Worm (Caenorhabditis elegans) whole organism, L2 larva: ENCODE results near the gene F13D12.8.
"Not testable (repeated sequence)": the region's sequence is repeated elsewhere in the genome, so short reads cannot be mapped to it uniquely, and the experiment has no call there.

Source experiments
- C34F6.9 ChIP-seq: fragments of 150-350 bp; optimal IDR thresholded peaks from 2 replicates; lab custom pipeline; 2014; ENCODE audit warnings: missing biosample characterization, missing genetic modification characterization
- F13H6.1 ChIP-seq: sonication (generic microtip); optimal IDR thresholded peaks from 2 replicates; lab custom pipeline; 2016; ENCODE audit warnings: missing genetic modification characterization, missing compliant biosample characterization
- R02D3.7 ChIP-seq: fragments of 150-350 bp; optimal IDR thresholded peaks from 2 replicates; lab custom pipeline; 2014; ENCODE audit warnings: missing biosample characterization, missing genetic modification characterization
- Y55F3AM.14 ChIP-seq: fragments of 200-800 bp; sonication (Bioruptor generic); optimal IDR thresholded peaks from 2 replicates; lab custom pipeline; 2018; ENCODE audit warnings: mild to moderate bottlenecking, missing genetic modification characterization, missing compliant biosample characterization
- ama-1 ChIP-seq: fragments of 150-350 bp; optimal IDR thresholded peaks from 2 replicates; lab custom pipeline; 2018; ENCODE audit warnings: inconsistent platforms
- ceh-16 ChIP-seq: fragments of 150-350 bp; optimal IDR thresholded peaks from 2 replicates; lab custom pipeline; 2014; ENCODE audit warnings: missing biosample characterization, missing genetic modification characterization
- ceh-82 ChIP-seq: fragments of 150-350 bp; optimal IDR thresholded peaks from 2 replicates; lab custom pipeline; 2014; ENCODE audit warnings: missing biosample characterization, missing genetic modification characterization
- crh-2 ChIP-seq: sonication (generic microtip); optimal IDR thresholded peaks from 2 replicates; lab custom pipeline; 2017; ENCODE audit warnings: missing biosample characterization, missing genetic modification characterization
- egl-27 ChIP-seq: sonication (generic microtip); optimal IDR thresholded peaks from 3 replicates; lab custom pipeline; 2017; ENCODE audit warnings: missing biosample characterization, missing genetic modification reagents, missing genetic modification characterization
- elt-3 ChIP-seq: sonication (generic microtip); optimal IDR thresholded peaks from 2 replicates; lab custom pipeline; 2017; ENCODE audit warnings: missing biosample characterization, missing genetic modification characterization
- fos-1 ChIP-seq: fragments of 150-350 bp; optimal IDR thresholded peaks from 2 replicates; lab custom pipeline; 2014; ENCODE audit warnings: missing biosample characterization, missing genetic modification characterization
- gmeb-1 ChIP-seq: fragments of 150-350 bp; optimal IDR thresholded peaks from 2 replicates; lab custom pipeline; 2014; ENCODE audit warnings: missing biosample characterization, missing genetic modification characterization
- lin-11 ChIP-seq: fragments of 150-350 bp; sonication (generic microtip); optimal IDR thresholded peaks from 2 replicates; lab custom pipeline; 2014; ENCODE audit warnings: missing biosample characterization, missing genetic modification characterization, inconsistent platforms, mixed read lengths
- lin-13 ChIP-seq: fragments of 150-350 bp; optimal IDR thresholded peaks from 2 replicates; lab custom pipeline; 2014; ENCODE audit warnings: missing biosample characterization, missing genetic modification reagents, missing genetic modification characterization
- lsy-2 ChIP-seq, 2 experiments: fragments of 150-350 bp in 1 of 2; sonication (generic microtip) in 1 of 2; optimal IDR thresholded peaks; 2 replicates each; lab custom pipeline; 2014 to 2017; ENCODE audit warnings: missing biosample characterization in 2 of 2, missing genetic modification characterization in 2 of 2
- mab-5 ChIP-seq: fragments of 150-350 bp; optimal IDR thresholded peaks from 2 replicates; lab custom pipeline; 2014; ENCODE audit warnings: missing biosample characterization, missing genetic modification characterization
- mdl-1 ChIP-seq, 2 experiments: fragments of 150-350 bp in 1 of 2; sonication (generic microtip) in 1 of 2; optimal IDR thresholded peaks; 2 replicates each; lab custom pipeline; 2017; ENCODE audit warnings: missing biosample characterization in 2 of 2, missing genetic modification characterization in 2 of 2
- nhr-10 ChIP-seq: sonication (generic microtip); optimal IDR thresholded peaks from 2 replicates; lab custom pipeline; 2017; ENCODE audit warnings: missing biosample characterization, missing genetic modification characterization
- nhr-11 ChIP-seq: fragments of 150-350 bp; optimal IDR thresholded peaks from 2 replicates; lab custom pipeline; 2014; ENCODE audit warnings: missing biosample characterization, missing genetic modification characterization
- nhr-12 ChIP-seq: fragments of 150-350 bp; optimal IDR thresholded peaks from 2 replicates; lab custom pipeline; 2014; ENCODE audit warnings: missing biosample characterization, missing genetic modification characterization
- nhr-129 ChIP-seq: fragments of 150-350 bp; optimal IDR thresholded peaks from 2 replicates; lab custom pipeline; 2014; ENCODE audit warnings: missing biosample characterization, missing genetic modification characterization
- nhr-21 ChIP-seq: fragments of 150-350 bp; optimal IDR thresholded peaks from 2 replicates; lab custom pipeline; 2014; ENCODE audit warnings: missing biosample characterization, missing genetic modification characterization
- nhr-25 ChIP-seq: fragments of 150-350 bp; sonication (generic microtip); optimal IDR thresholded peaks from 3 replicates; lab custom pipeline; 2014; ENCODE audit warnings: missing biosample characterization, missing genetic modification characterization
- nhr-6 ChIP-seq: fragments of 150-350 bp; optimal IDR thresholded peaks from 2 replicates; lab custom pipeline; 2014; ENCODE audit warnings: missing biosample characterization, missing genetic modification characterization
- nhr-77 ChIP-seq: fragments of 150-350 bp; optimal IDR thresholded peaks from 2 replicates; lab custom pipeline; 2014; ENCODE audit warnings: missing biosample characterization, missing genetic modification characterization
- sem-4 ChIP-seq: fragments of 150-350 bp; optimal IDR thresholded peaks from 2 replicates; lab custom pipeline; 2014; ENCODE audit warnings: missing biosample characterization, missing genetic modification reagents, missing genetic modification characterization
- skn-1 ChIP-seq: sonication (generic microtip); optimal IDR thresholded peaks from 2 replicates; lab custom pipeline; 2017; ENCODE audit warnings: missing biosample characterization, missing genetic modification characterization
- sma-3 ChIP-seq: sonication (generic microtip); optimal IDR thresholded peaks from 2 replicates; lab custom pipeline; 2016; ENCODE audit warnings: missing genetic modification reagents, missing genetic modification characterization, missing compliant biosample characterization
- sma-9 ChIP-seq, 2 experiments: fragments of 150-350 bp in 1 of 2; sonication (generic microtip) in 1 of 2; optimal IDR thresholded peaks; 2 replicates each; lab custom pipeline; 2014 to 2016; ENCODE audit warnings: missing genetic modification characterization in 2 of 2, mild to moderate bottlenecking in 1 of 2, missing biosample characterization in 1 of 2, missing compliant biosample characterization in 1 of 2, missing genetic modification reagents in 1 of 2, moderate library complexity in 1 of 2
- snpc-4 ChIP-seq: fragments of 150-350 bp; optimal IDR thresholded peaks from 2 replicates; lab custom pipeline; 2014; ENCODE audit warnings: missing biosample characterization, missing genetic modification characterization
- unc-39 ChIP-seq: fragments of 150-350 bp; optimal IDR thresholded peaks from 2 replicates; lab custom pipeline; 2014; ENCODE audit warnings: missing biosample characterization, missing genetic modification characterization
- unc-55 ChIP-seq: fragments of 150-350 bp; sonication (generic microtip); optimal IDR thresholded peaks from 3 replicates; lab custom pipeline; 2014; ENCODE audit warnings: missing biosample characterization, missing genetic modification reagents, missing genetic modification characterization
- unc-62 ChIP-seq: fragments of 150-350 bp; optimal IDR thresholded peaks from 2 replicates; lab custom pipeline; 2014; ENCODE audit warnings: missing biosample characterization, missing genetic modification reagents, missing genetic modification characterization
- zag-1 ChIP-seq: fragments of 150-350 bp; optimal IDR thresholded peaks from 2 replicates; lab custom pipeline; 2014; ENCODE audit warnings: missing biosample characterization, missing genetic modification characterization
- ztf-1 ChIP-seq: fragments of 200-800 bp; sonication (Bioruptor generic); conservative IDR thresholded peaks from 2 replicates; pipeline ENCODE4 v1.3.6; 2022; ENCODE audit warnings: missing genetic modification characterization, missing compliant biosample characterization
- ztf-11 ChIP-seq: sonication (generic microtip); optimal IDR thresholded peaks from 2 replicates; lab custom pipeline; 2017; ENCODE audit warnings: missing biosample characterization, missing genetic modification characterization
- ztf-4 ChIP-seq: fragments of 150-350 bp; optimal IDR thresholded peaks from 2 replicates; lab custom pipeline; 2014; ENCODE audit warnings: missing biosample characterization, missing genetic modification characterization

Gene F13D12.8

ce11 chrII:11759277-11759676 lies 26.9 kb upstream of the F13D12.8 start, which contains the start of the genes F44E5.4 and F44E5.5:
Gene F44E5.4 (minus strand): TSS chrII:11759311.
Gene F44E5.5 (plus strand): TSS chrII:11759662.
- TF ChIP-seq gmeb-1 (tag; lab: Kevin White, UChicago) (peak; percentile 76), fos-1 (tag; lab: Kevin White, UChicago) (peak; percentile 32), lin-11 (tag; lab: Kevin White, UChicago) (peak; percentile 50), lsy-2 (tag; optimal IDR thresholded peaks at IDR 0.05; lab: Kevin White, UChicago) (peak; percentile 84 to 88), Y55F3AM.14 (GFP tag; lab: Kevin White, UChicago) (peak; percentile 97), sem-4 (tag; lab: Kevin White, UChicago) (peak; percentile 79), mab-5 (tag; lab: Kevin White, UChicago) (peak; percentile 26), nhr-129 (tag; lab: Kevin White, UChicago) (peak; percentile 68), ztf-11 (tag; lab: Kevin White, UChicago) (peak; percentile 54), unc-55 (GFP tag; lab: Kevin White, UChicago) (peak; percentile 58), F13H6.1 (peak; percentile 89), ztf-1 (GFP tag; lab: Robert Waterston, UW) (peak; percentile 98), R02D3.7 (tag; lab: Kevin White, UChicago) (peak; percentile 21), nhr-6 (tag; lab: Kevin White, UChicago) (peak; percentile 70), unc-62 (GFP tag; lab: Kevin White, UChicago) (peak; percentile 18), egl-27 (tag; lab: Kevin White, UChicago) (peak; percentile 88), ceh-82 (tag; lab: Kevin White, UChicago) (peak; percentile 5), nhr-10 (tag; lab: Kevin White, UChicago) (peak; percentile 86), unc-39 (tag; lab: Kevin White, UChicago) (peak; percentile 71), ztf-4 (tag; lab: Kevin White, UChicago) (peak; percentile 79), crh-2 (tag; lab: Kevin White, UChicago) (peak; percentile 91), C34F6.9 (tag; lab: Kevin White, UChicago) (peak; percentile 85), nhr-21 (tag; lab: Kevin White, UChicago) (peak; percentile 21), sma-9 (GFP tag; optimal IDR thresholded peaks at IDR 0.05; lab: Kevin White, UChicago) (peak; percentile 84), sma-3 (peak; percentile 87), nhr-25 (tag; lab: Kevin White, UChicago) (peak; percentile 87), lin-13 (peak; percentile 89), snpc-4 (peak; percentile 46), mdl-1 (tag; optimal IDR thresholded peaks at IDR 0.05; lab: Kevin White, UChicago) (peak in 1 of 2 experiments; percentile 29)
- not testable (repeated sequence) for TF ChIP-seq sma-9 (tag; optimal IDR thresholded peaks at IDR 0.05; lab: Kevin White, UChicago)
- TF ChIP-seq, all 48 proteins: peak for 29; not testable (repeated sequence) for 19

ce11 chrII:11756684-11757107 lies 24.3 kb upstream of the F13D12.8 start:
- TF ChIP-seq unc-55 (GFP tag; lab: Kevin White, UChicago): peak; percentile 45
- TF ChIP-seq ztf-1 (GFP tag; lab: Robert Waterston, UW): 0 out of 2 replicates have a peak, but pooled peaks have one; percentile 31
- TF ChIP-seq mab-5 (tag; lab: Kevin White, UChicago): no peak
- TF ChIP-seq C34F6.9 (tag; lab: Kevin White, UChicago): peak; percentile 97
- no peak for TF ChIP-seq elt-3 (tag; lab: Kevin White, UChicago)
- peak; percentile 30 for TF ChIP-seq F13H6.1
- TF ChIP-seq unc-62 (GFP tag; lab: Kevin White, UChicago): no peak
- no peak for TF ChIP-seq nhr-21 (tag; lab: Kevin White, UChicago)
- TF ChIP-seq ama-1: peak; percentile 99
- TF ChIP-seq snpc-4: peak; percentile 50
- TF ChIP-seq nhr-77 (tag; lab: Kevin White, UChicago): no peak
- TF ChIP-seq sem-4 (tag; lab: Kevin White, UChicago): peak; percentile 63
- no peak for TF ChIP-seq zag-1
- TF ChIP-seq lin-11 (tag; lab: Kevin White, UChicago): peak; percentile 45
- peak; percentile 15 for TF ChIP-seq gmeb-1 (tag; lab: Kevin White, UChicago)
- TF ChIP-seq unc-39 (tag; lab: Kevin White, UChicago): no peak
- no peak for TF ChIP-seq nhr-10 (tag; lab: Kevin White, UChicago)
- TF ChIP-seq nhr-12 (tag; lab: Kevin White, UChicago): peak; percentile 62
- TF ChIP-seq skn-1 (tag; lab: Kevin White, UChicago): peak; percentile 56
- TF ChIP-seq ceh-16 (tag; lab: Kevin White, UChicago): no peak
- TF ChIP-seq lin-13: peak; percentile 81
- TF ChIP-seq lsy-2 (tag; optimal IDR thresholded peaks at IDR 0.05; lab: Kevin White, UChicago): peak in 1 of 2 experiments; percentile 89
- TF ChIP-seq ztf-4 (tag; lab: Kevin White, UChicago): peak; percentile 98
- peak; percentile 57 for TF ChIP-seq nhr-129 (tag; lab: Kevin White, UChicago)
- TF ChIP-seq crh-2 (tag; lab: Kevin White, UChicago): peak; percentile 90

- TF ChIP-seq nhr-11 (tag; lab: Kevin White, UChicago) (no peak), snpc-4 (peak; percentile 79), nhr-77 (tag; lab: Kevin White, UChicago) (no peak)
Observed at ce11 chrII:11753186-11753585, 20.8 kb upstream of the F13D12.8 start.
